Fruit fly (Drosophila melanogaster) whole organism, wandering third instar larva: ENCODE data around the gene lectin-37Da.

Source experiments
- Abd-B ChIP-seq: fragments of >200 bp; optimal IDR thresholded peaks from 2 replicates; lab custom pipeline; 2017; ENCODE audit warnings: missing biosample characterization, missing genetic modification characterization
- CG32264 ChIP-seq: fragments of 200-800 bp; sonication (Bioruptor generic); optimal IDR thresholded peaks from 2 replicates; lab custom pipeline; 2016; ENCODE audit warnings: missing biosample characterization, missing genetic modification characterization
- CG9705 ChIP-seq: fragments of 200-800 bp; sonication (Bioruptor generic); optimal IDR thresholded peaks from 2 replicates; lab custom pipeline; 2018; ENCODE audit warnings: missing biosample characterization, mild to moderate bottlenecking, missing genetic modification characterization
- CrebA ChIP-seq: fragments of 200-800 bp; sonication (Bioruptor generic); optimal IDR thresholded peaks from 2 replicates; lab custom pipeline; 2016; ENCODE audit warnings: missing biosample characterization, mild to moderate bottlenecking, missing genetic modification characterization, borderline replicate concordance
- Dfd ChIP-seq: fragments of >200 bp; optimal IDR thresholded peaks from 2 replicates; lab custom pipeline; 2017; ENCODE audit warnings: missing biosample characterization, missing genetic modification characterization
- Dif ChIP-seq: fragments of 200-275, 200-300 bp; sonication (Bioruptor generic); optimal IDR thresholded peaks from 2 replicates; lab custom pipeline; 2018; ENCODE audit warnings: missing biosample characterization, missing genetic modification characterization; ENCODE audit not compliant: partially characterized antibody
- HLH106 ChIP-seq: fragments of 200-800 bp; optimal IDR thresholded peaks from 3 replicates; lab custom pipeline; 2019; ENCODE audit warnings: missing biosample characterization, mild to moderate bottlenecking, missing genetic modification characterization, moderate library complexity
- Hnf4 ChIP-seq: fragments of 200-800 bp; sonication (Bioruptor generic); optimal IDR thresholded peaks from 2 replicates; lab custom pipeline; 2016; ENCODE audit warnings: missing biosample characterization, mild to moderate bottlenecking, missing genetic modification characterization
- Hr78 ChIP-seq: fragments of >200 bp; optimal IDR thresholded peaks from 2 replicates; lab custom pipeline; 2017; ENCODE audit warnings: missing biosample characterization, missing genetic modification characterization
- Hr83 ChIP-seq: fragments of 200-300 bp; sonication (Bioruptor generic); optimal IDR thresholded peaks from 2 replicates; lab custom pipeline; 2016; ENCODE audit warnings: missing biosample characterization, mild to moderate bottlenecking, missing genetic modification characterization, moderate library complexity; ENCODE audit not compliant: poor library complexity, severe bottlenecking
- Mio ChIP-seq: sonication (Bioruptor generic); optimal IDR thresholded peaks from 2 replicates; lab custom pipeline; 2016; ENCODE audit warnings: missing biosample characterization, missing genetic modification characterization
- Myc ChIP-seq: fragments of >200 bp; optimal IDR thresholded peaks from 2 replicates; lab custom pipeline; 2017
- N ChIP-seq: fragments of >200 bp; optimal IDR thresholded peaks from 2 replicates; lab custom pipeline; 2018; ENCODE audit warnings: missing biosample characterization, missing external identifiers, missing genetic modification characterization
- OdsH ChIP-seq: fragments of 200-800 bp; sonication (Bioruptor generic); optimal IDR thresholded peaks from 2 replicates; lab custom pipeline; 2016; ENCODE audit warnings: missing biosample characterization, mild to moderate bottlenecking, missing genetic modification characterization
- Sp1 ChIP-seq: fragments of 200-800 bp; sonication (Bioruptor generic); optimal IDR thresholded peaks from 3 replicates; lab custom pipeline; 2019; ENCODE audit warnings: missing biosample characterization, mild to moderate bottlenecking, missing genetic modification characterization, moderate library complexity
- Vsx2 ChIP-seq: fragments of 200-300, 225-300 bp; sonication (Bioruptor generic); optimal IDR thresholded peaks from 2 replicates; lab custom pipeline; 2018; ENCODE audit warnings: missing biosample characterization, missing genetic modification characterization; ENCODE audit not compliant: partially characterized antibody
- br ChIP-seq: fragments of 200-800 bp; sonication (Bioruptor generic); optimal IDR thresholded peaks from 2 replicates; lab custom pipeline; 2016; ENCODE audit warnings: missing biosample characterization, missing genetic modification characterization
- brk ChIP-seq: fragments of 200-800 bp; sonication (Bioruptor generic); optimal IDR thresholded peaks from 2 replicates; lab custom pipeline; 2016; ENCODE audit warnings: missing biosample characterization, mild to moderate bottlenecking, missing genetic modification characterization
- dl ChIP-seq, 2 experiments: fragments of 175-275, 200-275 bp in 1 of 2; fragments of 200-275 bp in 1 of 2; sonication (Bioruptor generic); optimal IDR thresholded peaks; lab custom pipeline; 2018; ENCODE audit warnings: mild to moderate bottlenecking in 2 of 2, missing biosample characterization in 2 of 2, missing genetic modification characterization in 2 of 2, moderate library complexity in 2 of 2; ENCODE audit not compliant: partially characterized antibody in 2 of 2, insufficient read depth in 1 of 2
- dmrt93B ChIP-seq: fragments of 200-800 bp; sonication (Bioruptor generic); optimal IDR thresholded peaks from 2 replicates; lab custom pipeline; 2018; ENCODE audit warnings: missing biosample characterization, mild to moderate bottlenecking, missing genetic modification characterization
- dsf ChIP-seq: sonication (Bioruptor generic); optimal IDR thresholded peaks from 2 replicates; lab custom pipeline; 2016; ENCODE audit warnings: missing biosample characterization, missing genetic modification characterization, borderline replicate concordance
- ey ChIP-seq: fragments of 200-800 bp; sonication (Bioruptor generic); optimal IDR thresholded peaks from 2 replicates; lab custom pipeline; 2016; ENCODE audit warnings: missing biosample characterization, missing genetic modification characterization
- foxo ChIP-seq, 2 experiments: fragments of 200-800 bp; sonication (Bioruptor generic); optimal IDR thresholded peaks; 2 replicates in 1 of 2; 3 replicates in 1 of 2; lab custom pipeline; 2016 to 2017; ENCODE audit warnings: missing biosample characterization in 2 of 2, missing genetic modification characterization in 2 of 2
- fru ChIP-seq: fragments of 200-800 bp; sonication (Bioruptor generic); optimal IDR thresholded peaks from 3 replicates; lab custom pipeline; 2016; ENCODE audit warnings: missing biosample characterization, mild to moderate bottlenecking, missing genetic modification characterization
- h ChIP-seq: fragments of 200-800 bp; sonication (Bioruptor generic); optimal IDR thresholded peaks from 3 replicates; lab custom pipeline; 2016; ENCODE audit warnings: missing biosample characterization, mild to moderate bottlenecking, missing genetic modification characterization
- lola ChIP-seq: fragments of >200 bp; optimal IDR thresholded peaks from 2 replicates; lab custom pipeline; 2017; ENCODE audit warnings: missing biosample characterization, missing genetic modification characterization
- pan ChIP-seq: fragments of >200 bp; optimal IDR thresholded peaks from 2 replicates; lab custom pipeline; 2017
- psq ChIP-seq: fragments of 200-800 bp; sonication (Bioruptor generic); optimal IDR thresholded peaks from 3 replicates; lab custom pipeline; 2017; ENCODE audit warnings: missing biosample characterization, mild to moderate bottlenecking, missing genetic modification characterization, moderate library complexity
- rgr ChIP-seq: fragments of 200-800 bp; sonication (Bioruptor generic); optimal IDR thresholded peaks from 3 replicates; lab custom pipeline; 2016; ENCODE audit warnings: missing biosample characterization, mild to moderate bottlenecking, missing genetic modification characterization
- sage ChIP-seq: fragments of 200-800 bp; sonication (Bioruptor generic); optimal IDR thresholded peaks from 2 replicates; lab custom pipeline; 2016; ENCODE audit warnings: missing biosample characterization, mild to moderate bottlenecking, missing genetic modification characterization
- sv ChIP-seq: fragments of 200-800 bp; sonication (Bioruptor generic); optimal IDR thresholded peaks from 3 replicates; lab custom pipeline; 2016; ENCODE audit warnings: missing biosample characterization, missing genetic modification characterization
- tai ChIP-seq: sonication (Bioruptor generic); optimal IDR thresholded peaks from 2 replicates; lab custom pipeline; 2016; ENCODE audit warnings: missing biosample characterization, missing genetic modification characterization
- woc ChIP-seq: sonication (Bioruptor generic); optimal IDR thresholded peaks from 2 replicates; lab custom pipeline; 2016; ENCODE audit warnings: missing biosample characterization, mild to moderate bottlenecking, missing genetic modification characterization

Gene lectin-37Da

dm6 chr2L:19429731-19430130 is 11.6 kb downstream of the lectin-37Da start:
- TF ChIP-seq dmrt93B: no peak
- no peak for TF ChIP-seq ey (GFP tag; lab: Kevin White, UChicago)
- no peak for TF ChIP-seq foxo (GFP tag; optimal IDR thresholded peaks at IDR 0.05; lab: Kevin White, UChicago)
- no peak for TF ChIP-seq h (GFP tag; lab: Kevin White, UChicago)
- no peak for TF ChIP-seq dsf
- no peak for TF ChIP-seq Hr83 (GFP tag; lab: Kevin White, UChicago)
- TF ChIP-seq CG32264: no peak
- no peak for TF ChIP-seq CrebA (GFP tag; lab: Kevin White, UChicago)
- no peak for TF ChIP-seq tai (GFP tag; lab: Kevin White, UChicago)
- TF ChIP-seq pan (lab: Kevin White, UChicago): no peak
- TF ChIP-seq Mio (GFP tag; lab: Kevin White, UChicago): no peak
- no peak for TF ChIP-seq dl (GFP tag; optimal IDR thresholded peaks at IDR 0.05; lab: Kevin White, UChicago; ENCODE audit: insufficient read depth in 1 of 2, partially characterized antibody in 2 of 2)
- no peak for TF ChIP-seq sage (GFP tag; lab: Kevin White, UChicago)

DNA sequence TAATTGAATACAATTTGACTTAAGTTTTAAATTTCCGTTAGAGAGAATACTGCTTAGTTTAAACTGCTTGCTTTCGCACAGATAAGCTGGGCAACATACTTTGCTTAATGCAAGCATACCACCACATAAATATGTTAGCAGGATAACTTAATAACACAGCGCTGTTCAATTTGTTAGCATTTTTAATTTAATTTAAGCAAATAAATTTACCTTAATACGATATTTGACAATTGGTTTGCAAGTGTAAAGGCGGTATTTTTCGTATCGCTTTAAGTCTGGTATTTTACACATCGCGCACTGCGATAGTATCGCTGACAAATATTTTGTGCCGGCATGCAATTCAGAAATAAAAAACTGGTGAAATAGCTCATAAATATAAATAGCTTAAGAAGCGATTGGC is 12.2 kb downstream of the lectin-37Da start, which contains the start of gene RtcB:
Gene RtcB (plus strand): TSS at position 301 of the 400 bp plus-strand sequence.
- no peak for TF ChIP-seq Dfd (GFP tag; lab: Kevin White, UChicago)
- peak; percentile 23 for TF ChIP-seq N (GFP tag; lab: Kevin White, UChicago)
- peak; percentile 57 for TF ChIP-seq Myc
- peak; percentile 5 for TF ChIP-seq h (GFP tag; lab: Kevin White, UChicago)
- no peak for TF ChIP-seq sv
- no peak for TF ChIP-seq Abd-B
- peak; percentile 64 for TF ChIP-seq rgr (GFP tag; lab: Kevin White, UChicago)

DNA sequence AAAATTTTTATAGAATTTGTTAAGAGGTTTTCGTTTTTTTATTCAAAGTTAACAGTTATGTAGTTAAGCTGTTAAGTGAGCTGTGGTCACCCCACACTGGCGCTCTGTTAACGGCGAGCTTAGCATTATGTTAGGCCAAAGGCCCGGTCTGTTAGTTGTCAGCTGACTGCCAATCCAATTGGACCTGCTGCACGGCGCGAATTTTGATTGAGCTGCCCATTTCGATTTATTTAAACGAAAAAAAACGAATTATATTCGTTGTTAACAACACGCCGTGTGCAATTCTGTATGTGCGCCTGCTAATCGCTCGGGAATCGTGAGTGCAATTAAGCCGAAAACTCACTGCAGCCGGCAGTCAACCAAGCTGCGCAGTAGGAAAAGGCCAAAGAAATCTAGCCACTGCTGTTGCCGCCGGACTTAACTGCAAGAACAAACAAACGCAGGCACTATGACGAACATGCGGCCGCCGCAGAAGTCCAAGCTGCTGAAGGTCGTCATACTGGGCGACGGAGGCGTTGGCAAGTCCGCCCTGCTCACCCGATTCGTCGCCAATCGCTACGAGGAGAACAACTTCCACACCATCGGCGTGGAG is 14.4 kb downstream of the lectin-37Da start, which contains the start of gene Rab9:
Gene Rab9 (plus strand): TSS at position 151 of the 592 bp plus-strand sequence.
- no peak for TF ChIP-seq ey (GFP tag; lab: Kevin White, UChicago)
- TF ChIP-seq Hnf4: no peak
- TF ChIP-seq brk (GFP tag; lab: Kevin White, UChicago): no peak
- no peak for TF ChIP-seq foxo (GFP tag; optimal IDR thresholded peaks at IDR 0.05; lab: Kevin White, UChicago)

DNA sequence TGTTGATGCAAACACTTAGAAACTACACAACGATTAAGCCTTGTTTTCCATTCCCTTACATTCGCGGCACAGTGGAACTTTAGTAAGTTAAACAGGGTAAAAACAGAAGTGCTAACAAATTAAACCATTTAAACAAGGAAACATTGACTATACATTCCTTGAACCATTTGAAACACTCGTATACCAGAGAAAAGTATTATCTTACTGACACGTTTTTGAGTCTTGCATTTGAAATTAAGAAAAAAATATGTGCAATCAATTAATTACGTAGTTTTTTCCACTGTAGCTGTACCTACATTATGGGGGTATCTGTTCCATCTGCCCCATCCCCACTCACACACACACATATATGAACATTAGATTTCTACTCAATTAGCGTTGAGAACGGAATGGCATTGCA is 15.2 kb downstream of the lectin-37Da start:
- TF ChIP-seq woc: peak; percentile 17
- no peak for TF ChIP-seq brk (GFP tag; lab: Kevin White, UChicago)
- peak; percentile 18 for TF ChIP-seq h (GFP tag; lab: Kevin White, UChicago)

DNA sequence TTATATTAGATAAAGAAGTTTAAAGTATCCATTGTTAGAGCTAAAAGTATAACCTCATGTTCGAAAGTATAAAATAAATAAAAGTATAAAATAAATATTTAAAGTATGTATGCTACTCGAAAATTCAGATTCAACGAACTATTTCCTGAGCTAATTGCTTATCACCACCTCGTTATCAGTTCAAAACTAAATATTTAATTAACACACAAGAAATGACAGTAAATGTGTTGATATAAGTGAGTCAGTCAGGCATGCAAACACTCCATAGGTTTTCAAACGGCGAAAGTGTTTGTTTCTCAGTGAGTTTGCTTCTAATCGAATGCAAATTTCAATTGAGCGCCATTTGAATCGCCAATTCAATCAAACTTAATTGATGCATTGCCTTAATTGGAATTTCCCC is 16.1 kb downstream of the lectin-37Da start:
- TF ChIP-seq fru (no peak), h (GFP tag; lab: Kevin White, UChicago) (peak; percentile 14), OdsH (GFP tag; lab: Kevin White, UChicago) (peak; percentile 18), foxo (GFP tag; optimal IDR thresholded peaks at IDR 0.05; lab: Kevin White, UChicago) (no peak), Hr83 (GFP tag; lab: Kevin White, UChicago) (peak; percentile 23)
- TF ChIP-seq, all 38 proteins: peak for 3

- TF ChIP-seq ey (GFP tag; lab: Kevin White, UChicago): no peak
- TF ChIP-seq rgr (GFP tag; lab: Kevin White, UChicago): peak; percentile 2
- peak; percentile 21 for TF ChIP-seq h (GFP tag; lab: Kevin White, UChicago)
- TF ChIP-seq psq (GFP tag; lab: Kevin White, UChicago): no peak
- peak; percentile 80 for TF ChIP-seq woc
- no peak for TF ChIP-seq Dfd (GFP tag; lab: Kevin White, UChicago)
- no peak for TF ChIP-seq pan (lab: Kevin White, UChicago)
- no peak for TF ChIP-seq Hnf4
- no peak for TF ChIP-seq CG9705 (GFP tag; lab: Kevin White, UChicago)
- TF ChIP-seq dl (GFP tag; optimal IDR thresholded peaks at IDR 0.05; lab: Kevin White, UChicago; ENCODE audit: insufficient read depth in 1 of 2, partially characterized antibody in 2 of 2): peak in 1 of 2 experiments; percentile 30
- TF ChIP-seq Hr83 (GFP tag; lab: Kevin White, UChicago): no peak
- peak; percentile 5 for TF ChIP-seq Vsx2 (GFP tag; lab: Kevin White, UChicago)
- TF ChIP-seq Dif: peak; percentile 40
- TF ChIP-seq OdsH (GFP tag; lab: Kevin White, UChicago): no peak
- TF ChIP-seq foxo (GFP tag; optimal IDR thresholded peaks at IDR 0.05; lab: Kevin White, UChicago): peak in 1 of 2 experiments; percentile 32
- TF ChIP-seq tai (GFP tag; lab: Kevin White, UChicago): no peak
- no peak for TF ChIP-seq dsf
- peak; percentile 43 for TF ChIP-seq fru
- TF ChIP-seq Sp1 (GFP tag; lab: Kevin White, UChicago): peak; percentile 37
- peak; percentile 37 for TF ChIP-seq br
- TF ChIP-seq Hr78 (GFP tag; lab: Kevin White, UChicago): no peak
- peak; percentile 44 for TF ChIP-seq HLH106 (tag; lab: Kevin White, UChicago)
- no peak for TF ChIP-seq lola
- peak; percentile 86 for TF ChIP-seq Myc
Measured at dm6 chr2L:19438685-19439597, 20.8 kb downstream of the lectin-37Da start.
